Worm (Caenorhabditis elegans) whole organism, L1 larva: ENCODE results near the gene cthd-1.

Experiments used
- C04F5.9 ChIP-seq: sonication (generic microtip); optimal IDR thresholded peaks from 2 replicates; lab custom pipeline; 2016; ENCODE audit warnings: missing genetic modification characterization, missing compliant biosample characterization
- C16A3.4 ChIP-seq: fragments of 150-350 bp; optimal IDR thresholded peaks from 2 replicates; lab custom pipeline; 2014; ENCODE audit warnings: missing biosample characterization, missing genetic modification characterization
- C34B4.2 ChIP-seq: sonication (generic microtip); optimal IDR thresholded peaks from 2 replicates; lab custom pipeline; 2017; ENCODE audit warnings: mild to moderate bottlenecking, missing genetic modification characterization, missing compliant biosample characterization
- F16B12.6 ChIP-seq: fragments of 150-350 bp; optimal IDR thresholded peaks from 2 replicates; lab custom pipeline; 2014; ENCODE audit warnings: missing biosample characterization, missing genetic modification characterization
- Y116A8C.19 ChIP-seq: sonication (generic microtip); optimal IDR thresholded peaks from 2 replicates; lab custom pipeline; 2016; ENCODE audit warnings: missing compliant biosample characterization, missing genetic modification characterization, borderline replicate concordance
- ama-1 ChIP-seq: fragments of 150-350 bp; optimal IDR thresholded peaks from 2 replicates; lab custom pipeline; 2014
- blmp-1 ChIP-seq: fragments of 150-350 bp; optimal IDR thresholded peaks from 2 replicates; lab custom pipeline; 2014; ENCODE audit warnings: missing biosample characterization, missing genetic modification characterization
- ceh-63 ChIP-seq: fragments of 200-800 bp; sonication (Bioruptor generic); optimal IDR thresholded peaks from 2 replicates; lab custom pipeline; 2018; ENCODE audit warnings: mild to moderate bottlenecking, missing genetic modification characterization, missing compliant biosample characterization
- ceh-8 ChIP-seq: fragments of 200-800 bp; sonication (Bioruptor generic); optimal IDR thresholded peaks from 2 replicates; lab custom pipeline; 2018; ENCODE audit warnings: mild to moderate bottlenecking, missing genetic modification characterization, moderate library complexity, missing compliant biosample characterization
- ceh-90 ChIP-seq: sonication (generic microtip); optimal IDR thresholded peaks from 2 replicates; lab custom pipeline; 2016; ENCODE audit warnings: missing genetic modification characterization, missing compliant biosample characterization
- dpl-1 ChIP-seq, 3 experiments: fragments of 150-350 bp in 2 of 3; sonication (generic microtip) in 1 of 3; optimal IDR thresholded peaks; 2 replicates each; lab custom pipeline; 2014 to 2017; ENCODE audit warnings: missing biosample characterization in 3 of 3, missing genetic modification characterization in 3 of 3, missing genetic modification reagents in 3 of 3
- efl-1 ChIP-seq, 4 experiments: fragments of 150-350 bp; optimal IDR thresholded peaks in 3 of 4; peaks in 1 of 4; 1 replicate in 1 of 4; 2 replicates in 3 of 4; lab custom pipeline; 2014; ENCODE audit warnings: missing biosample characterization in 2 of 4, missing genetic modification characterization in 2 of 4, missing genetic modification reagents in 2 of 4
- efl-3 ChIP-seq: fragments of 200-800 bp; sonication (Bioruptor generic); optimal IDR thresholded peaks from 2 replicates; lab custom pipeline; 2018; ENCODE audit warnings: mild to moderate bottlenecking, missing genetic modification characterization, missing compliant biosample characterization
- egl-27 ChIP-seq, 2 experiments: fragments of 150-350 bp in 1 of 2; sonication (generic microtip); optimal IDR thresholded peaks; 3 replicates each; lab custom pipeline; 2017 to 2018; ENCODE audit warnings: missing biosample characterization in 2 of 2, missing genetic modification characterization in 2 of 2, missing genetic modification reagents in 2 of 2
- elt-3 ChIP-seq, 6 experiments: fragments of 150-350 bp in 1 of 6; sonication (generic microtip); optimal IDR thresholded peaks; 2 replicates each; lab custom pipeline; 2017 to 2018; ENCODE audit warnings: missing biosample characterization in 6 of 6, missing genetic modification characterization in 6 of 6, inconsistent platforms in 1 of 6
- ets-5 ChIP-seq: fragments of 200-800 bp; sonication (Bioruptor generic); IDR thresholded peaks from 2 replicates; pipeline ENCODE4 v1.3.6; 2022; ENCODE audit warnings: missing genetic modification characterization, missing compliant biosample characterization
- fkh-4 ChIP-seq: sonication (generic microtip); optimal IDR thresholded peaks from 2 replicates; lab custom pipeline; 2016; ENCODE audit warnings: missing compliant biosample characterization, missing genetic modification characterization, borderline replicate concordance
- fos-1 ChIP-seq: fragments of 150-350 bp; optimal IDR thresholded peaks from 2 replicates; lab custom pipeline; 2014; ENCODE audit warnings: missing biosample characterization, missing genetic modification characterization
- grh-1 ChIP-seq: fragments of 200-800 bp; sonication (Bioruptor generic); IDR thresholded peaks from 2 replicates; pipeline ENCODE4 v1.3.6; 2022; ENCODE audit warnings: missing genetic modification reagents, missing genetic modification characterization, missing compliant biosample characterization
- hlh-4 ChIP-seq: sonication (generic microtip); optimal IDR thresholded peaks from 2 replicates; lab custom pipeline; 2016; ENCODE audit warnings: mild to moderate bottlenecking, missing genetic modification characterization, missing compliant biosample characterization
- hpl-2 ChIP-seq: fragments of 150-350 bp; optimal IDR thresholded peaks from 2 replicates; lab custom pipeline; 2014; ENCODE audit warnings: missing biosample characterization, missing genetic modification reagents, missing genetic modification characterization
- jun-1 ChIP-seq: fragments of 150-350 bp; optimal IDR thresholded peaks from 2 replicates; lab custom pipeline; 2014; ENCODE audit warnings: missing biosample characterization, missing genetic modification reagents, missing genetic modification characterization
- lin-39 ChIP-seq: fragments of 150-350 bp; optimal IDR thresholded peaks from 2 replicates; lab custom pipeline; 2014; ENCODE audit warnings: missing biosample characterization, missing genetic modification reagents, missing genetic modification characterization
- lir-3 ChIP-seq: sonication (generic microtip); optimal IDR thresholded peaks from 2 replicates; lab custom pipeline; 2016; ENCODE audit warnings: mild to moderate bottlenecking, missing genetic modification characterization, moderate library complexity, missing compliant biosample characterization; ENCODE audit not compliant: poor library complexity
- lsy-2 ChIP-seq, 2 experiments: fragments of 150-350 bp; optimal IDR thresholded peaks; 2 replicates each; lab custom pipeline; 2014; ENCODE audit warnings: missing biosample characterization in 2 of 2, missing genetic modification characterization in 2 of 2
- mdl-1 ChIP-seq, 2 experiments: fragments of 150-350 bp; optimal IDR thresholded peaks; 2 replicates each; lab custom pipeline; 2014 to 2017; ENCODE audit warnings: missing biosample characterization in 2 of 2, missing genetic modification characterization in 2 of 2, inconsistent platforms in 1 of 2
- mef-2 ChIP-seq: fragments of 150-350 bp; optimal IDR thresholded peaks from 2 replicates; lab custom pipeline; 2014; ENCODE audit warnings: missing biosample characterization, missing genetic modification characterization
- nhr-11 ChIP-seq: fragments of 150-350 bp; optimal IDR thresholded peaks from 2 replicates; lab custom pipeline; 2014; ENCODE audit warnings: missing biosample characterization, missing genetic modification characterization
- nhr-19 ChIP-seq: fragments of 200-800 bp; sonication (Bioruptor generic); conservative IDR thresholded peaks from 2 replicates; pipeline ENCODE4 v1.3.6; 2022; ENCODE audit warnings: missing genetic modification characterization, missing compliant biosample characterization
- nhr-20 ChIP-seq: sonication (generic microtip); optimal IDR thresholded peaks from 2 replicates; lab custom pipeline; 2016; ENCODE audit warnings: mild to moderate bottlenecking, missing genetic modification characterization, missing compliant biosample characterization
- nhr-237 ChIP-seq: fragments of 150-350 bp; optimal IDR thresholded peaks from 2 replicates; lab custom pipeline; 2014; ENCODE audit warnings: missing biosample characterization, missing genetic modification characterization
- nhr-84 ChIP-seq: sonication (generic microtip); optimal IDR thresholded peaks from 2 replicates; lab custom pipeline; 2017; ENCODE audit warnings: missing biosample characterization, missing genetic modification characterization
- nhr-85 ChIP-seq: sonication (generic microtip); peaks from one replicate; lab custom pipeline; 2016; ENCODE audit warnings: missing genetic modification characterization, inconsistent platforms, missing compliant biosample characterization
- pax-3 ChIP-seq: fragments of 200-800 bp; sonication (Bioruptor generic); optimal IDR thresholded peaks from 2 replicates; lab custom pipeline; 2018; ENCODE audit warnings: mild to moderate bottlenecking, missing genetic modification characterization, moderate library complexity, missing compliant biosample characterization
- skn-1 ChIP-seq: fragments of 150-350 bp; optimal IDR thresholded peaks from 2 replicates; lab custom pipeline; 2014; ENCODE audit warnings: missing biosample characterization, missing genetic modification characterization
- sox-4 ChIP-seq: sonication (generic microtip); optimal IDR thresholded peaks from 2 replicates; lab custom pipeline; 2016; ENCODE audit warnings: missing genetic modification characterization, missing compliant biosample characterization
- sup-37 ChIP-seq: fragments of 200-800 bp; sonication (Bioruptor generic); optimal IDR thresholded peaks from 2 replicates; lab custom pipeline; 2018; ENCODE audit warnings: mild to moderate bottlenecking, missing genetic modification characterization, missing compliant biosample characterization
- swsn-7 ChIP-seq: sonication (generic microtip); optimal IDR thresholded peaks from 2 replicates; lab custom pipeline; 2016; ENCODE audit warnings: missing genetic modification characterization, missing compliant biosample characterization
- tbx-2 ChIP-seq: sonication (generic microtip); optimal IDR thresholded peaks from 2 replicates; lab custom pipeline; 2016; ENCODE audit warnings: missing genetic modification characterization, missing compliant biosample characterization
- unc-62 ChIP-seq: fragments of 150-350 bp; optimal IDR thresholded peaks from 2 replicates; lab custom pipeline; 2014; ENCODE audit warnings: missing biosample characterization, missing genetic modification reagents, missing genetic modification characterization
- vab-15 ChIP-seq: sonication (generic microtip); optimal IDR thresholded peaks from 2 replicates; lab custom pipeline; 2017; ENCODE audit warnings: missing genotype, mild to moderate bottlenecking, missing genetic modification characterization, missing compliant biosample characterization
- zip-4 ChIP-seq: fragments of 200-800 bp; sonication (Bioruptor generic); optimal IDR thresholded peaks from 2 replicates; lab custom pipeline; 2018; ENCODE audit warnings: mild to moderate bottlenecking, missing genetic modification characterization, moderate library complexity, missing compliant biosample characterization
- ztf-4 ChIP-seq: fragments of 150-350 bp; optimal IDR thresholded peaks from 2 replicates; lab custom pipeline; 2014; ENCODE audit warnings: missing biosample characterization, missing genetic modification characterization

cthd-1 gene

ce11 chrV:9713532-9713931 lies 35.5 kb downstream of the cthd-1 start, which contains the start of gene F40F9.10:
TSS of gene F40F9.10 (minus strand) at chrV:9713632.
- TF ChIP-seq hlh-4 (tag; lab: Kevin White, UChicago) (no peak), lin-39 (tag; lab: Kevin White, UChicago) (no peak), elt-3 (tag; optimal IDR thresholded peaks at IDR 0.05; lab: Kevin White, UChicago) (no peak), ets-5 (GFP tag; lab: Robert Waterston, UW) (no peak), nhr-20 (tag; lab: Kevin White, UChicago) (no peak), grh-1 (GFP tag; lab: Robert Waterston, UW) (no peak), blmp-1 (tag; lab: Kevin White, UChicago) (no peak), ceh-63 (GFP tag; lab: Kevin White, UChicago) (no peak), mef-2 (tag; lab: Kevin White, UChicago) (no peak), ztf-4 (no peak), hpl-2 (GFP tag; lab: Kevin White, UChicago) (no peak), tbx-2 (no peak), swsn-7 (tag; lab: Kevin White, UChicago) (no peak), lsy-2 (tag; optimal IDR thresholded peaks at IDR 0.05; lab: Kevin White, UChicago) (no peak), C16A3.4 (tag; lab: Kevin White, UChicago) (no peak), fkh-4 (tag; lab: Kevin White, UChicago) (no peak), nhr-85 (tag; lab: Kevin White, UChicago) (no peak)

ce11 chrV:9714909-9715308 lies 36.8 kb downstream of the cthd-1 start, which contains the start of gene F40F9.3:
TSS of gene F40F9.3 (plus strand) at chrV:9715209.
- no peak for TF ChIP-seq lir-3 (tag; lab: Kevin White, UChicago)
- TF ChIP-seq, all 84 proteins: peak for 0

- TF ChIP-seq efl-1 (optimal IDR thresholded peaks at IDR 0.05; lab: Kevin White, UChicago) (no peak), efl-1 (GFP tag; optimal IDR thresholded peaks at IDR 0.05 in 1 of 2; lab: Kevin White, UChicago) (no peak), ets-5 (GFP tag; lab: Robert Waterston, UW) (no peak)
Observed at ce11 chrV:9716397-9716796, 38.3 kb downstream of the cthd-1 start, which contains the start of gene str-188. TSS of gene str-188 (plus strand) at chrV:9716697.

DNA sequence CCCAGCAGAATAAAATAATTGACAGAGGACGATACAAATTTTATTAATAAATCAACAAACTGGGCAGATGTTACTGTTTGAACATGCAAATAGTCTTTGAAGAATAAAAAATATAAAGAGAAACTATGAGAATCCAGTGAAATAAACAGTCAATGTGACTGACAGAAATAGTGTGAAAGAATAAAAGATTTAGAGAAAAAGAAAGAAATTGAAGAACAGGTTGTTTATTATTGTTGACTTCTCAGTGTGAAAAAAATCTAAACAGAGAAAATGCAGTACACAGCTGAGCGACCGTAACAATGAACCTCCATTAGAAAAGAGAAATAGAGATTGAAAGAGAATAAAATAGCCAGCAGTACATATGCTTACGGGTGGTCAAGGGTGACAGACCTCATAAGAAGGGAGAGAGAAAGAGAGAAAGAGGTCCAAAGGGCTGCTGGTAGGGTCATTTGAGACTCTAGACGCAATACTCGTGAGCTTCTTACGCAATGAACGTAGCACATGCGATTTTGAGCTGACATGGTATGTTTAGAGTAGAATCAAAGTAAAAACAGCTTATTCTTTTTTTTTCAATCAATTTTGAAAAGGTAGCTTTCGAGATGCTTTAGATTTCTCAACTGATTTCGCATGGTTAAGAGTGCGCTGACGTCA lies 46.1 kb downstream of the cthd-1 start, which contains the start of gene slcr-46.3:
TSS of gene slcr-46.3 (minus strand) at position 86 of the 651 bp plus-strand sequence.
- no peak for TF ChIP-seq ets-5 (GFP tag; lab: Robert Waterston, UW)
- TF ChIP-seq dpl-1 (GFP tag; optimal IDR thresholded peaks at IDR 0.05; lab: Kevin White, UChicago) = peak in 1 of 3 experiments; percentile 5
- no peak for TF ChIP-seq mdl-1 (tag; optimal IDR thresholded peaks at IDR 0.05; lab: Kevin White, UChicago)
- no peak for TF ChIP-seq efl-3
- TF ChIP-seq ceh-90 = no peak
- no peak for TF ChIP-seq vab-15 (tag; lab: Kevin White, UChicago)
- TF ChIP-seq swsn-7 (tag; lab: Kevin White, UChicago) = no peak
- no peak for TF ChIP-seq grh-1 (GFP tag; lab: Robert Waterston, UW)
- no peak for TF ChIP-seq C34B4.2 (tag; lab: Kevin White, UChicago)
- peak; percentile 25 for TF ChIP-seq blmp-1 (tag; lab: Kevin White, UChicago)
- TF ChIP-seq ama-1 (lab: Kevin White, UChicago) = no peak
- no peak for TF ChIP-seq sup-37 (GFP tag; lab: Kevin White, UChicago)
- TF ChIP-seq jun-1 = no peak
- no peak for TF ChIP-seq C04F5.9
- TF ChIP-seq sox-4 (tag; lab: Kevin White, UChicago) = no peak
- TF ChIP-seq ceh-63 (GFP tag; lab: Kevin White, UChicago) = no peak
- no peak for TF ChIP-seq Y116A8C.19
- no peak for TF ChIP-seq egl-27 (tag; optimal IDR thresholded peaks at IDR 0.05; lab: Kevin White, UChicago)
- no peak for TF ChIP-seq unc-62 (GFP tag; lab: Kevin White, UChicago)
- no peak for TF ChIP-seq skn-1 (tag; lab: Kevin White, UChicago)
- TF ChIP-seq nhr-11 (tag; lab: Kevin White, UChicago) = no peak
- TF ChIP-seq pax-3 (tag; lab: Kevin White, UChicago) = no peak
- no peak for TF ChIP-seq ceh-8 (GFP tag; lab: Kevin White, UChicago)
- TF ChIP-seq nhr-19 (GFP tag; lab: Robert Waterston, UW) = no peak
- no peak for TF ChIP-seq F16B12.6 (tag; lab: Kevin White, UChicago)
- no peak for TF ChIP-seq zip-4
- TF ChIP-seq elt-3 (tag; optimal IDR thresholded peaks at IDR 0.05; lab: Kevin White, UChicago) = peak in 1 of 6 experiments; percentile 9
- no peak for TF ChIP-seq efl-1 (optimal IDR thresholded peaks at IDR 0.05; lab: Kevin White, UChicago)
- TF ChIP-seq efl-1 (GFP tag; optimal IDR thresholded peaks at IDR 0.05 in 1 of 2; lab: Kevin White, UChicago) = no peak
- TF ChIP-seq nhr-237 (tag; lab: Kevin White, UChicago) = no peak
- TF ChIP-seq tbx-2 = no peak
- TF ChIP-seq fos-1 = no peak
- no peak for TF ChIP-seq lir-3 (tag; lab: Kevin White, UChicago)
- TF ChIP-seq C16A3.4 (tag; lab: Kevin White, UChicago) = peak; percentile 13
- TF ChIP-seq nhr-84 = no peak
